Worm (Caenorhabditis elegans) whole organism, midembryonic: ENCODE measurements around the gene fbxb-99.

Source experiments
- T22C8.4 ChIP-seq: fragments of 200-800 bp; sonication (Bioruptor generic); IDR thresholded peaks from 2 replicates; pipeline ENCODE4 v1.3.6; 2022; ENCODE audit warnings: missing genetic modification characterization, missing compliant biosample characterization
- cog-1 ChIP-seq: sonication (generic microtip); optimal IDR thresholded peaks from 2 replicates; lab custom pipeline; 2016; ENCODE audit warnings: missing genetic modification characterization, missing compliant biosample characterization
- flt-1 ChIP-seq: fragments of 200-800 bp; sonication (Bioruptor generic); IDR thresholded peaks from 2 replicates; pipeline ENCODE4 v1.3.6; 2022; ENCODE audit warnings: missing genetic modification characterization, missing compliant biosample characterization
- med-1 ChIP-seq: sonication (generic microtip); optimal IDR thresholded peaks from 2 replicates; lab custom pipeline; 2017; ENCODE audit warnings: missing genetic modification characterization, mild to moderate bottlenecking, missing compliant biosample characterization, antibody characterized with exemption, missing genetic modification reagents; ENCODE audit not compliant: insufficient read depth
- ref-1 ChIP-seq: fragments of 200-800 bp; sonication (Bioruptor generic); conservative IDR thresholded peaks from 2 replicates; pipeline ENCODE4 v1.3.6; 2022; ENCODE audit warnings: missing genetic modification reagents, missing genetic modification characterization, missing compliant biosample characterization
- tab-1 ChIP-seq: fragments of 200-800 bp; sonication (Bioruptor generic); IDR thresholded peaks from 2 replicates; pipeline ENCODE4 v1.3.6; 2022; ENCODE audit warnings: missing genetic modification characterization, missing compliant biosample characterization
- ztf-23 ChIP-seq: fragments of 200-800 bp; sonication (Bioruptor generic); IDR thresholded peaks from 2 replicates; pipeline ENCODE4 v1.3.6; 2022; ENCODE audit warnings: missing genetic modification reagents, missing genetic modification characterization, missing compliant biosample characterization
- ztf-29 ChIP-seq: fragments of 200-800 bp; sonication (Bioruptor generic); IDR thresholded peaks from 2 replicates; pipeline ENCODE4 v1.3.6; 2022; ENCODE audit warnings: missing genetic modification reagents, missing genetic modification characterization, missing compliant biosample characterization

ce11 chrII:3827801-3828200, 34.6 kb upstream of the fbxb-99 start, which contains the start of gene F54D10.8:
- TF ChIP-seq tab-1: no peak
- TF ChIP-seq ztf-23 (GFP tag; lab: Robert Waterston, UW): no peak
- no peak for TF ChIP-seq ztf-29 (GFP tag; lab: Robert Waterston, UW)
- no peak for TF ChIP-seq cog-1 (tag; lab: Kevin White, UChicago)
- TF ChIP-seq ref-1 (GFP tag; lab: Robert Waterston, UW): no peak
- no peak for TF ChIP-seq flt-1
- no peak for TF ChIP-seq T22C8.4
- TF ChIP-seq med-1 (GFP tag; lab: Kevin White, UChicago): no peak
